Worm (Caenorhabditis elegans): ENCODE results near the gene R193.6.
"Not testable (repeated sequence)": the region's sequence is repeated elsewhere in the genome, so short reads cannot be mapped to it uniquely, and the experiment has no call there.

The R193.6 gene

DNA sequence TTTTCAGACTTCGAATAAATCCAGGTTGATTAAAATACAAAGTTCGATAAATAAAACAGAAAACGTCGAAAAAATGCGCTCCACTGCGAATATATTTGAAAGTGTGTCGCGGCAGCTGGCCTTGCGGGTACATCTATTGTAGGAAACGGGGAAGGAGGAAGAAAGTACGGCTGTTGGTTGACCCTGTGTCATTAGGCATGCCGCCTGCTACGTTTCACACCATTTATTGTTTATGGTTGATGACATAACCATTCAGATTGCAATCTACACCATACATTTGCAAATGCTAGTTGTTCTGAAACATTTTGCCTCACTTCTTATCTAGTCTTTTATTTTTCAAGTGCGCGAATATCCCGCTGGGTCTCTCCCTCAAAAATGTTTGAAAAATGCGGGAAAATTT, 43.0 kb downstream of the R193.6 start, which contains the start of gene T13G4.4:
T13G4.4 (minus strand) TSS at position 97 of the 400 bp plus-strand sequence.
- TF ChIP-seq zag-1 (tag; optimal IDR thresholded peaks at IDR 0.05) (no peak), aha-1 (tag) (peak; percentile 77)

DNA sequence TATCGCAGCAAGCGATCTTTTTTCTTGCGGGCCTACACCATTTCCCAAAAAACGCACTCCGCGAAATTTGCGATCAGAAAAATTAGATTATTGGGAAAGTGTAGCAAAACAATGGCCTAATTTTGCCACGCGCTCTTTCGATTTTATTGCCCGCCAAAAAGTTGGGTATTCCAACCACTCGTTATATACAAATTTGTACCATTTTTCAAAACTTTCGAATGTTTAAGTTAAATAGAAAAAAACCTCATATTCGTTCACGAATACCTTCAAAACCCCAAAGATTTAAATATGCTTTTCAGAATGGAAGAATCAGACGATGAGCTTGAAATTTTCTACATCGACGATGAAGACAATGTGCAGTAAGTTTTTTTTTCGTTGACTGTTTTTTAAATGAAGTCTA, 44.3 kb downstream of the R193.6 start, which contains the start of gene T13G4.1:
T13G4.1 (plus strand) TSS at position 301 of the 400 bp plus-strand sequence.
- TF ChIP-seq ceh-82 (tag; optimal IDR thresholded peaks at IDR 0.05) (no peak), lin-29 (GFP tag; IDR thresholded peaks at IDR 0.05) (no peak), hmg-1.1 (GFP tag; IDR thresholded peaks at IDR 0.05) (no peak), tag-97 (GFP tag; IDR thresholded peaks at IDR 0.05) (no peak), lin-38 (GFP tag; IDR thresholded peaks at IDR 0.05) (no peak), mes-2 (tag; optimal IDR thresholded peaks at IDR 0.05; ENCODE audit: poor library complexity, severe bottlenecking) (no peak), daf-12 (tag; optimal IDR thresholded peaks at IDR 0.05) (no peak), ceh-44 (GFP tag; IDR thresholded peaks at IDR 0.05) (no peak), Y5F2A.4 (GFP tag; optimal IDR thresholded peaks at IDR 0.05) (no peak)

DNA sequence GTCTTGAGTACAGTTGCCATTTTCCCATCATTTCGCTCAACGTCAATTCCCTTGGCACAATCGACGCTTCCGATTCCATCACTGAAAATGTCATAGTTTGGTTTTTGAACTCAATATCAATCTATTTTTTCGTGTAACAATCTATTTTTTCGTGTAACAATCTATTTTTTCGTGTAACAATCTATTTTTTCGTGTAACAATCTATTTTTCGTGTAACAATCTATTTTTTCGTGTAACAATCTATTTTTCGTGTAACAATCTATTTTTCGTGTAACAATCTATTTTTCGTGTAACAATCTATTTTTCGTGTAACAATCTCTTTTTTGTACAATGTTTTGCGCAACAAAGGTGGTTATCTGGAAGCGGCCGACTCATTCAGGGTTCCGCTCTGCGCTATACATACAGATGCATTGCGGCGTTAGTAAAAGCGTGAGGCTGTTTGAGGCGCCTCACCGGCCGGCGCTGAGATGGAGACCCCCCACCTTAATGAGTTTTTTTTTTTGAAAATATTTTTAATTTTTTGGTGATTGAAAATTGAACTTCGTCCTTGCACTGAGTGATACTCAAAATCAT, 46.7 kb downstream of the R193.6 start:
- peak in 1 of 2 experiments; percentile 73 for TF ChIP-seq unc-62 (GFP tag; optimal IDR thresholded peaks at IDR 0.05 in 1 of 2)
- not testable (repeated sequence) for TF ChIP-seq unc-62 (tag; optimal IDR thresholded peaks at IDR 0.05)

All from whole organism, L4 larva.